Fruit fly (Drosophila melanogaster): Measurements from ENCODE around the gene wrm1.

wrm1 gene

dm6 chr3L:7323348-7323747, 11.7 kb downstream of the wrm1 start, which contains the start of the genes RhoGEF4 and Rint1 (continued):
- TF ChIP-seq CG9609 (GFP tag; optimal IDR thresholded peaks at IDR 0.05) (peak; percentile 51), CG1832 (GFP tag; optimal IDR thresholded peaks at IDR 0.05) (no peak), CG13775 (GFP tag; optimal IDR thresholded peaks at IDR 0.05) (peak; percentile 79), sna (GFP tag; IDR thresholded peaks at IDR 0.05; ENCODE audit: partially characterized antibody) (no peak), CG4820 (GFP tag; optimal IDR thresholded peaks at IDR 0.05) (peak; percentile 54), CG9876 (GFP tag; optimal IDR thresholded peaks at IDR 0.05) (no peak), Dip2 (GFP tag; IDR thresholded peaks at IDR 0.05) (no peak), Lim3 (GFP tag; IDR thresholded peaks at IDR 0.05) (no peak), CG13296 (GFP tag; optimal IDR thresholded peaks at IDR 0.05) (no peak), wor (GFP tag; IDR thresholded peaks at IDR 0.05) (peak; percentile 72), inv (GFP tag; IDR thresholded peaks at IDR 0.05; ENCODE audit: partially characterized antibody) (no peak), CG15011 (GFP tag; optimal IDR thresholded peaks at IDR 0.05) (no peak), Ada2b (GFP tag; IDR thresholded peaks at IDR 0.05) (peak; percentile 70), CG17385 (GFP tag; optimal IDR thresholded peaks at IDR 0.05) (no peak), bowl (GFP tag; IDR thresholded peaks at IDR 0.05) (no peak), CG12769 (tag; optimal IDR thresholded peaks at IDR 0.05) (no peak), CG2199 (GFP tag; IDR thresholded peaks at IDR 0.05) (no peak), Mrtf (GFP tag; IDR thresholded peaks at IDR 0.05) (0 out of 3 replicates have a peak, but pooled peaks have one; percentile 36), CG31388 (GFP tag; optimal IDR thresholded peaks at IDR 0.05) (peak; percentile 28), unpg (GFP tag; optimal IDR thresholded peaks at IDR 0.05) (peak; percentile 67), Dref (GFP tag; IDR thresholded peaks at IDR 0.05) (peak; percentile 32; the same call in 1 of the 2 replicates), Bgb (GFP tag; IDR thresholded peaks at IDR 0.05; ENCODE audit: partially characterized antibody) (no peak), ttk (GFP tag; IDR thresholded peaks at IDR 0.05) (peak; percentile 60; the same call in 1 of the 2 replicates), tio (GFP tag; optimal IDR thresholded peaks at IDR 0.05) (no peak), pfk (GFP tag; optimal IDR thresholded peaks at IDR 0.05) (no peak), CG18619 (GFP tag; optimal IDR thresholded peaks at IDR 0.05) (peak; percentile 62), GATAe (GFP tag; conservative IDR thresholded peaks at IDR 0.05) (no peak), CG11398 (GFP tag; optimal IDR thresholded peaks at IDR 0.05) (no peak), jing (GFP tag; optimal IDR thresholded peaks at IDR 0.05) (no peak), yki (optimal IDR thresholded peaks at IDR 0.05) (no peak), danr (GFP tag; IDR thresholded peaks at IDR 0.05) (peak; percentile 65; the same call in 1 of the 2 replicates), CG9727 (GFP tag; optimal IDR thresholded peaks at IDR 0.05) (peak; percentile 62), CG10366 (GFP tag; IDR thresholded peaks at IDR 0.05) (peak; percentile 80), D (optimal IDR thresholded peaks at IDR 0.05) (no peak), D (GFP tag; optimal IDR thresholded peaks at IDR 0.05) (peak; percentile 41), CG18764 (GFP tag; optimal IDR thresholded peaks at IDR 0.05) (peak; percentile 49), ftz-f1 (GFP tag; optimal IDR thresholded peaks at IDR 0.05) (no peak), ci (GFP tag; IDR thresholded peaks at IDR 0.05) (peak; percentile 70; the same call in 2 of the 3 replicates), CG14710 (tag; optimal IDR thresholded peaks at IDR 0.05) (peak; percentile 88), wek (GFP tag; optimal IDR thresholded peaks at IDR 0.05) (no peak), Ets97D (GFP tag; optimal IDR thresholded peaks at IDR 0.05) (peak; percentile 70)

dm6 chr3L:7319768-7320167, 15.3 kb downstream of the wrm1 start, which contains the start of gene CG8607:
TSS of gene CG8607 (plus strand) at chr3L:7320068.
- peak; percentile 15 for TF ChIP-seq sens (GFP tag)
- no peak for TF ChIP-seq bbx (GFP tag; IDR thresholded peaks at IDR 0.05; ENCODE audit: partially characterized antibody)
- peak in 1 of 2 experiments; percentile 57 for TF ChIP-seq crp (GFP tag; optimal IDR thresholded peaks at IDR 0.05)
- peak; percentile 21 for TF ChIP-seq CG7928 (GFP tag; optimal IDR thresholded peaks at IDR 0.05)

Measured in whole organism, embryonic.